Worm (Caenorhabditis elegans) whole organism, L4 larva: Measurements from ENCODE around the gene fbxb-6.

Experiments used
- D1046.2 ChIP-seq: fragments of 200-800 bp; sonication (Bioruptor generic); IDR thresholded peaks from 2 replicates; pipeline ENCODE4 v1.3.6; 2022; ENCODE audit warnings: missing genetic modification characterization, missing compliant biosample characterization
- F10B5.3 ChIP-seq: sonication (generic microtip); optimal IDR thresholded peaks from 2 replicates; lab custom pipeline; 2016; ENCODE audit warnings: mild to moderate bottlenecking, missing genetic modification characterization, missing compliant biosample characterization
- F37D6.2 ChIP-seq: sonication (generic microtip); optimal IDR thresholded peaks from 2 replicates; lab custom pipeline; 2016; ENCODE audit warnings: mild to moderate bottlenecking, missing genetic modification characterization, missing compliant biosample characterization
- F44E2.7 ChIP-seq: fragments of 200-800 bp; sonication (Bioruptor generic); IDR thresholded peaks from 2 replicates; pipeline ENCODE4 v2.1.2; 2022; ENCODE audit warnings: missing genetic modification characterization, missing compliant biosample characterization
- F49E8.2 ChIP-seq: sonication (generic microtip); optimal IDR thresholded peaks from 2 replicates; lab custom pipeline; 2016; ENCODE audit warnings: missing compliant biosample characterization, mild to moderate bottlenecking, missing genetic modification characterization, borderline replicate concordance
- T20F7.1 ChIP-seq: fragments of 200-800 bp; sonication (Bioruptor generic); optimal IDR thresholded peaks from 2 replicates; lab custom pipeline; 2018; ENCODE audit warnings: mild to moderate bottlenecking, missing genetic modification characterization, missing compliant biosample characterization
- Y48G9A.11 ChIP-seq: fragments of 200-800 bp; sonication (Bioruptor generic); IDR thresholded peaks from 2 replicates; pipeline ENCODE4 v1.3.6; 2022; ENCODE audit warnings: missing genetic modification reagents, missing genetic modification characterization, missing compliant biosample characterization
- Y5F2A.4 ChIP-seq: fragments of 200-800 bp; sonication (Bioruptor generic); optimal IDR thresholded peaks from 2 replicates; lab custom pipeline; 2018; ENCODE audit warnings: mild to moderate bottlenecking, missing genetic modification characterization, missing compliant biosample characterization
- ZK337.2 ChIP-seq: fragments of 200-800 bp; sonication (Bioruptor generic); IDR thresholded peaks from 2 replicates; pipeline ENCODE4 v1.3.6; 2022; ENCODE audit warnings: missing genetic modification reagents, missing genetic modification characterization, missing compliant biosample characterization
- ZK546.5 ChIP-seq, 2 experiments: sonication (generic microtip); optimal IDR thresholded peaks; 2 replicates each; lab custom pipeline; 2017; ENCODE audit warnings: missing biosample characterization in 2 of 2, missing genetic modification characterization in 2 of 2
- aha-1 ChIP-seq: fragments of 150-350 bp; peaks from one replicate; lab custom pipeline; 2014; ENCODE audit warnings: missing biosample characterization, missing genetic modification characterization
- ama-1 ChIP-seq: fragments of 150-350 bp; optimal IDR thresholded peaks from 2 replicates; lab custom pipeline; 2014; ENCODE audit warnings: inconsistent platforms, mixed read lengths
- attf-4 ChIP-seq: sonication (generic microtip); optimal IDR thresholded peaks from 3 replicates; lab custom pipeline; 2017; ENCODE audit warnings: missing biosample characterization, missing genetic modification characterization
- ceh-20 ChIP-seq: fragments of 200-800 bp; sonication (Bioruptor generic); IDR thresholded peaks from 2 replicates; pipeline ENCODE4 v1.3.6; 2022; ENCODE audit warnings: missing genetic modification reagents, missing genetic modification characterization, missing compliant biosample characterization
- ceh-28 ChIP-seq: fragments of 150-350 bp; optimal IDR thresholded peaks from 2 replicates; lab custom pipeline; 2014; ENCODE audit warnings: missing biosample characterization, missing genetic modification reagents, missing genetic modification characterization
- dmd-6 ChIP-seq: fragments of 200-800 bp; sonication (Bioruptor generic); IDR thresholded peaks from 2 replicates; pipeline ENCODE4 v1.3.6; 2022; ENCODE audit warnings: missing genetic modification reagents, missing genetic modification characterization, missing compliant biosample characterization
- dpl-1 ChIP-seq: fragments of 150-350 bp; optimal IDR thresholded peaks from 2 replicates; lab custom pipeline; 2014; ENCODE audit warnings: missing biosample characterization, missing genetic modification reagents, missing genetic modification characterization
- dve-1 ChIP-seq: sonication (generic microtip); optimal IDR thresholded peaks from 2 replicates; lab custom pipeline; 2017; ENCODE audit warnings: antibody characterized with exemption, mild to moderate bottlenecking, missing genetic modification characterization, missing compliant biosample characterization; ENCODE audit not compliant: insufficient read depth
- egl-27 ChIP-seq: sonication (generic microtip); optimal IDR thresholded peaks from 3 replicates; lab custom pipeline; 2017; ENCODE audit warnings: missing biosample characterization, missing genetic modification reagents, missing genetic modification characterization
- egl-43 ChIP-seq: fragments of 200-800 bp; sonication (Bioruptor generic); IDR thresholded peaks from 2 replicates; pipeline ENCODE4 v1.3.6; 2022; ENCODE audit warnings: missing genetic modification reagents, missing genetic modification characterization, missing compliant biosample characterization
- fkh-10 ChIP-seq: fragments of 150-350 bp; optimal IDR thresholded peaks from 2 replicates; lab custom pipeline; 2014; ENCODE audit warnings: missing biosample characterization, missing genetic modification reagents, missing genetic modification characterization
- gei-8 ChIP-seq: fragments of 200-800 bp; sonication (Bioruptor generic); optimal IDR thresholded peaks from 2 replicates; lab custom pipeline; 2018; ENCODE audit warnings: mild to moderate bottlenecking, missing genetic modification characterization, missing compliant biosample characterization
- hmg-1.1 ChIP-seq: fragments of 200-800 bp; sonication (Bioruptor generic); IDR thresholded peaks from 2 replicates; pipeline ENCODE4 v1.3.6; 2022; ENCODE audit warnings: missing genetic modification reagents, missing genetic modification characterization, missing compliant biosample characterization
- jun-1 ChIP-seq: fragments of 150-350 bp; optimal IDR thresholded peaks from 2 replicates; lab custom pipeline; 2014; ENCODE audit warnings: missing biosample characterization, missing genetic modification reagents, missing genetic modification characterization
- lim-7 ChIP-seq: fragments of 200-800 bp; sonication (Bioruptor generic); IDR thresholded peaks from 2 replicates; pipeline ENCODE4 v1.3.6; 2022; ENCODE audit warnings: missing genetic modification characterization, missing compliant biosample characterization
- lin-1 ChIP-seq: fragments of 200-800 bp; sonication (Bioruptor generic); IDR thresholded peaks from 2 replicates; pipeline ENCODE4 v1.3.6; 2022; ENCODE audit warnings: missing genetic modification reagents, missing genetic modification characterization, missing compliant biosample characterization
- lin-13 ChIP-seq: fragments of 150-350 bp; optimal IDR thresholded peaks from 2 replicates; lab custom pipeline; 2014; ENCODE audit warnings: missing biosample characterization, missing genetic modification reagents, missing genetic modification characterization
- lin-15B ChIP-seq: fragments of 150-350 bp; sonication (generic microtip); optimal IDR thresholded peaks from 3 replicates; lab custom pipeline; 2014; ENCODE audit warnings: missing biosample characterization, missing genetic modification characterization
- lin-29 ChIP-seq: fragments of 200-800 bp; sonication (Bioruptor generic); IDR thresholded peaks from 2 replicates; pipeline ENCODE4 v1.3.6; 2022; ENCODE audit warnings: missing genetic modification reagents, missing genetic modification characterization, missing compliant biosample characterization
- lin-38 ChIP-seq: fragments of 200-800 bp; sonication (Bioruptor generic); IDR thresholded peaks from 2 replicates; pipeline ENCODE4 v1.3.6; 2022; ENCODE audit warnings: missing genetic modification reagents, missing genetic modification characterization, missing compliant biosample characterization
- lin-39 ChIP-seq: fragments of 150-350 bp; optimal IDR thresholded peaks from 2 replicates; lab custom pipeline; 2014; ENCODE audit warnings: missing biosample characterization, missing genetic modification reagents, missing genetic modification characterization
- mdt-29 ChIP-seq: fragments of 200-800 bp; sonication (Bioruptor generic); IDR thresholded peaks from 2 replicates; pipeline ENCODE4 v1.3.6; 2022; ENCODE audit warnings: missing genetic modification reagents, missing genetic modification characterization, missing compliant biosample characterization
- mes-2 ChIP-seq: sonication (generic microtip); optimal IDR thresholded peaks from 2 replicates; lab custom pipeline; 2016; ENCODE audit warnings: missing genotype, mild to moderate bottlenecking, missing genetic modification characterization, missing compliant biosample characterization; ENCODE audit not compliant: poor library complexity, severe bottlenecking
- mxl-2 ChIP-seq: fragments of 200-800 bp; sonication (Bioruptor generic); conservative IDR thresholded peaks from 2 replicates; pipeline ENCODE4 v1.3.6; 2022; ENCODE audit warnings: missing genetic modification reagents, missing genetic modification characterization, missing compliant biosample characterization
- mxl-3 ChIP-seq: fragments of 200-800 bp; sonication (Bioruptor generic); optimal IDR thresholded peaks from 2 replicates; lab custom pipeline; 2018; ENCODE audit warnings: mild to moderate bottlenecking, missing genetic modification characterization, missing compliant biosample characterization
- nhr-41 ChIP-seq: fragments of 200-800 bp; sonication (Bioruptor generic); IDR thresholded peaks from 2 replicates; pipeline ENCODE4 v1.3.6; 2022; ENCODE audit warnings: missing genetic modification reagents, missing genetic modification characterization, missing compliant biosample characterization
- nhr-6 ChIP-seq: fragments of 150-350 bp; optimal IDR thresholded peaks from 2 replicates; lab custom pipeline; 2014; ENCODE audit warnings: missing biosample characterization, missing genetic modification characterization
- nhr-76 ChIP-seq: fragments of 150-350 bp; optimal IDR thresholded peaks from 2 replicates; lab custom pipeline; 2014; ENCODE audit warnings: missing biosample characterization, missing genetic modification characterization
- rbr-2 ChIP-seq: sonication (generic microtip); optimal IDR thresholded peaks from 2 replicates; lab custom pipeline; 2016; ENCODE audit warnings: missing genotype, missing genetic modification characterization, missing compliant biosample characterization
- sdz-12 ChIP-seq: fragments of 200-800 bp; sonication (Bioruptor generic); optimal IDR thresholded peaks from 2 replicates; lab custom pipeline; 2018; ENCODE audit warnings: mild to moderate bottlenecking, missing genetic modification characterization, missing compliant biosample characterization
- snpc-4 ChIP-seq: fragments of 150-350 bp; optimal IDR thresholded peaks from 2 replicates; lab custom pipeline; 2014; ENCODE audit warnings: missing biosample characterization, missing genetic modification characterization
- tra-1 ChIP-seq: fragments of 200-800 bp; sonication (Bioruptor generic); IDR thresholded peaks from 2 replicates; pipeline ENCODE4 v1.3.6; 2022; ENCODE audit warnings: missing genetic modification reagents, missing genetic modification characterization, missing compliant biosample characterization
- vab-7 ChIP-seq: fragments of 200-800 bp; sonication (Bioruptor generic); IDR thresholded peaks from 2 replicates; pipeline ENCODE4 v1.3.6; 2022; ENCODE audit warnings: missing genetic modification reagents, missing genetic modification characterization, missing compliant biosample characterization
- zag-1 ChIP-seq: fragments of 150-350 bp; optimal IDR thresholded peaks from 2 replicates; lab custom pipeline; 2014; ENCODE audit warnings: missing biosample characterization, missing genetic modification characterization
- zfp-2 ChIP-seq: sonication (generic microtip); optimal IDR thresholded peaks from 2 replicates; lab custom pipeline; 2016; ENCODE audit warnings: mild to moderate bottlenecking, missing genetic modification characterization, missing compliant biosample characterization
- ztf-11 ChIP-seq: fragments of 150-350 bp; optimal IDR thresholded peaks from 2 replicates; lab custom pipeline; 2014; ENCODE audit warnings: missing biosample characterization, missing genetic modification characterization

The fbxb-6 gene

DNA sequence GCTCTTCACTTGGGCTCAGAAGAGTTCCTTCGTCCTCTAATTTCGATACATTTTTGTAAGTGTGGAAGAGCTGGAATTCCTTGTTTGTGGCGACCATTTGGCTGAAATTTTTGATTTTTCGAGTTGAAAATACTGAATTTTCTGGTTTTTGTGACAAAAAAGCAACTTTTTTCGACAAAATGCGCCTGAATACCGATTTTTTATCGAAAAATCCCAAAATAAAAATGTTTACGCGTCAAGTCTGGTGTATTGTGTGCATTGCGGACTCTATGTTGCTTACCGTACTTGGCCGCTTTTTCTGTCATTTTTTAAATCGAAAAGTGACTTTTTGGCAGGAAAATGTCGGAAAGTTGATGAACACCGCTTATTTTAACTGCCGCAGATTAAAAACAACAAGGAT, 34.2 kb upstream of the fbxb-6 start, which contains the start of gene bath-3:
Gene bath-3 (minus strand): TSS at position 101 of the 400 bp plus-strand sequence.
- no peak for TF ChIP-seq zag-1 (tag; lab: Kevin White, UChicago)
- TF ChIP-seq jun-1: no peak
- no peak for TF ChIP-seq tra-1
- TF ChIP-seq gei-8 (GFP tag; lab: Kevin White, UChicago): no peak
- no peak for TF ChIP-seq rbr-2
- TF ChIP-seq F49E8.2: no peak
- no peak for TF ChIP-seq dpl-1
- no peak for TF ChIP-seq lin-1
- no peak for TF ChIP-seq lim-7
- no peak for TF ChIP-seq egl-27 (tag; lab: Kevin White, UChicago)
- no peak for TF ChIP-seq ama-1 (lab: Kevin White, UChicago)
- TF ChIP-seq ceh-28 (tag; lab: Kevin White, UChicago): no peak
- no peak for TF ChIP-seq mxl-3 (GFP tag; lab: Kevin White, UChicago)

ce11 chrII:2031852-2032251, 32.7 kb upstream of the fbxb-6 start, which contains the start of gene bath-5:
Gene bath-5 (minus strand): TSS chrII:2031952.
- TF ChIP-seq F37D6.2 (tag; lab: Kevin White, UChicago) (no peak), lin-38 (GFP tag; lab: Robert Waterston, UW) (no peak), mes-2 (tag; lab: Kevin White, UChicago) (no peak), lin-15B (tag; lab: Kevin White, UChicago) (no peak), ceh-20 (GFP tag; lab: Robert Waterston, UW) (no peak), zfp-2 (tag; lab: Kevin White, UChicago) (no peak), ama-1 (lab: Kevin White, UChicago) (no peak), egl-43 (no peak), mdt-29 (no peak), snpc-4 (tag; lab: Kevin White, UChicago) (no peak), nhr-76 (no peak), F44E2.7 (GFP tag; lab: Robert Waterston, UW) (no peak), egl-27 (tag; lab: Kevin White, UChicago) (no peak), Y5F2A.4 (GFP tag; lab: Kevin White, UChicago) (no peak), nhr-41 (GFP tag; lab: Robert Waterston, UW) (no peak), nhr-6 (tag; lab: Kevin White, UChicago) (no peak), ZK337.2 (GFP tag; lab: Robert Waterston, UW) (no peak), lin-39 (no peak), jun-1 (no peak), ZK546.5 (tag; optimal IDR thresholded peaks at IDR 0.05; lab: Kevin White, UChicago) (no peak)
- TF ChIP-seq, all 104 proteins: peak for 0

DNA sequence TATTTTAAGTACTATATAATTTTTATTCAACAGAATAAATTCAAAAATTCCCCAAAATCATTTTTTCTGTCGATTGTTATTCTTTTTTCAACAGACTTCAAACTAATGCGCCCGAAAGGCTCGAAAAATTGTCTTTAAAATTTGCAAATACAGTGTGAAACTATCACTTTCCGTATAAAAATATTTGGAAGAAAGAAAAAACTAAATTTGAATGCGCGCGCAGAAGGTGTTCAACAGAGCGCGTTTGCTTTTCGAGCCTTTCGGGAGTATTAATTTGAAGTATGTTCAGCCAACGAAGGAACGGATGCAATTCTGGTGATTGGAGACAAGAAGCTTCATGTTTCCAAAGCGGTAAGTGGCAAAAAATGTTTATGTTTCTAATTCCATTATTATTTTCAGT, 32.3 kb upstream of the fbxb-6 start, which contains the start of gene btb-4:
Gene btb-4 (plus strand): TSS at position 35 of the 400 bp plus-strand sequence.
- TF ChIP-seq dpl-1: peak; percentile 24
- peak; percentile 68 for TF ChIP-seq lin-38 (GFP tag; lab: Robert Waterston, UW)
- peak; percentile 3 for TF ChIP-seq aha-1 (tag; lab: Kevin White, UChicago)

- TF ChIP-seq mes-2 (tag; lab: Kevin White, UChicago): no peak
- no peak for TF ChIP-seq dmd-6
These were observed 31.3 kb upstream of the fbxb-6 start, which contains the start of gene F59H6.14 for ce11 chrII:2033286-2033685. Gene F59H6.14 (plus strand): TSS chrII:2033586.

DNA sequence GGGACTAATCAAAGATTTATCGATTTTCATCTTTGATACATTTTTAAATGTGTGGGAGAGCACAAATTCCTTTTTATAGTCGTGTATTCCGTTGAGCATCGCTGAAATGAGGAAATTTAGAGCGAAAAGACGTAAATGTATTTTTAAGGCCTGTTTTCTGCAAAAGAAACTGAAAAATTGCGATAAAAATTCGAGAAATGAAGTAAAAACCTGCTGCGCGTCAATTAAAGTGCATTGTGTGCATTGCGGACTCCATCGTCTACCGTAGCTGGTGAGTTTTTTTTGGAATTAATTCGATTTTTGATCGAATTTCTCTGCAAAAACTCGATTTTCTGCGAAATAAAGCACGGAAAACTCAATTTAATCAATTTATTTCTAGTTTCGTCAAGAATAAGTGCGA, 25.3 kb upstream of the fbxb-6 start, which contains the start of gene bath-19:
Gene bath-19 (minus strand): TSS at position 101 of the 400 bp plus-strand sequence.
- TF ChIP-seq hmg-1.1 (no peak), mxl-2 (GFP tag; lab: Robert Waterston, UW) (no peak), vab-7 (GFP tag; lab: Robert Waterston, UW) (no peak), F10B5.3 (tag; lab: Kevin White, UChicago) (no peak), lin-29 (no peak), D1046.2 (GFP tag; lab: Robert Waterston, UW) (no peak), sdz-12 (GFP tag; lab: Kevin White, UChicago) (no peak), nhr-6 (tag; lab: Kevin White, UChicago) (no peak), lin-13 (GFP tag; lab: Kevin White, UChicago) (no peak), T20F7.1 (no peak), dve-1 (tag; lab: Kevin White, UChicago) (no peak), fkh-10 (GFP tag; lab: Kevin White, UChicago) (no peak), ztf-11 (no peak), Y48G9A.11 (no peak), ceh-28 (tag; lab: Kevin White, UChicago) (no peak), attf-4 (no peak)
